Fruit fly (Drosophila melanogaster) whole organism, embryonic: Measurements from ENCODE around the gene CG43249.

Source experiments
- CG1233 ChIP-seq: fragments of 200-800 bp; sonication (Bioruptor generic); optimal IDR thresholded peaks from 4 replicates; lab custom pipeline; 2018; ENCODE audit warnings: missing biosample characterization, mild to moderate bottlenecking, missing genetic modification characterization
- CG13775 ChIP-seq: fragments of 200-800 bp; sonication (Bioruptor generic); optimal IDR thresholded peaks from 3 replicates; lab custom pipeline; 2017; ENCODE audit warnings: missing biosample characterization, mild to moderate bottlenecking, missing genetic modification characterization
- CG15073 ChIP-seq: fragments of 200-800 bp; sonication (Bioruptor generic); optimal IDR thresholded peaks from 2 replicates; lab custom pipeline; 2016; ENCODE audit warnings: missing biosample characterization, missing genetic modification characterization
- CG15269 ChIP-seq: fragments of 200-800 bp; sonication (Bioruptor generic); optimal IDR thresholded peaks from 2 replicates; lab custom pipeline; 2018; ENCODE audit warnings: missing biosample characterization, mild to moderate bottlenecking, missing genetic modification characterization, moderate library complexity
- CG16815 ChIP-seq: fragments of 200-800 bp; sonication (Bioruptor generic); optimal IDR thresholded peaks from 3 replicates; lab custom pipeline; 2017; ENCODE audit warnings: missing biosample characterization, mild to moderate bottlenecking, missing genetic modification characterization
- CrebB ChIP-seq: fragments of 200-800 bp; sonication (Bioruptor generic); optimal IDR thresholded peaks from 3 replicates; lab custom pipeline; 2018; ENCODE audit warnings: missing biosample characterization, mild to moderate bottlenecking, missing genetic modification characterization
- Hr3 ChIP-seq: fragments of 200-800 bp; sonication (Bioruptor generic); optimal IDR thresholded peaks from 3 replicates; lab custom pipeline; 2016; ENCODE audit warnings: missing biosample characterization, missing genetic modification characterization
- PHDP ChIP-seq: fragments of 200-800 bp; sonication (Bioruptor generic); optimal IDR thresholded peaks from 3 replicates; lab custom pipeline; 2018; ENCODE audit warnings: missing biosample characterization, mild to moderate bottlenecking, missing genetic modification characterization, moderate library complexity
- insv ChIP-seq, 2 experiments: fragments of 200-800 bp; sonication (Bioruptor generic); optimal IDR thresholded peaks; 3 replicates each; lab custom pipeline; 2016 to 2018; ENCODE audit warnings: missing biosample characterization in 2 of 2, missing genetic modification characterization in 2 of 2
- lola ChIP-seq, 3 experiments: fragments of >200 bp in 2 of 3; fragments of 200-800 bp in 1 of 3; sonication (Bioruptor generic) in 1 of 3; optimal IDR thresholded peaks; 2 replicates each; lab custom pipeline; 2017 to 2019; ENCODE audit warnings: missing biosample characterization in 3 of 3, missing genetic modification characterization in 3 of 3, mild to moderate bottlenecking in 1 of 3, moderate library complexity in 1 of 3
- p53 ChIP-seq: fragments of 200-800 bp; sonication (Bioruptor generic); optimal IDR thresholded peaks from 2 replicates; lab custom pipeline; 2016; ENCODE audit warnings: missing biosample characterization, missing genetic modification characterization
- stwl ChIP-seq: fragments of 200-800 bp; sonication (Bioruptor generic); optimal IDR thresholded peaks from 3 replicates; lab custom pipeline; 2018; ENCODE audit warnings: missing biosample characterization, mild to moderate bottlenecking, missing genetic modification characterization, moderate library complexity
- zf30C ChIP-seq: fragments of 200-800 bp; sonication (Bioruptor generic); optimal IDR thresholded peaks from 3 replicates; lab custom pipeline; 2018; ENCODE audit warnings: missing biosample characterization, mild to moderate bottlenecking, missing genetic modification characterization

dm6 chr3L:16333013-16333412 is 28.9 kb downstream of the CG43249 start, which contains the start of gene CG13056:
- TF ChIP-seq CG1233 (GFP tag; lab: Kevin White, UChicago) = no peak
- TF ChIP-seq stwl (tag; lab: Kevin White, UChicago) = no peak
- no peak for TF ChIP-seq lola (GFP tag; optimal IDR thresholded peaks at IDR 0.05; lab: Kevin White, UChicago)
- TF ChIP-seq CrebB (tag; lab: Kevin White, UChicago) = no peak
- no peak for TF ChIP-seq CG15073 (GFP tag; lab: Kevin White, UChicago)
- TF ChIP-seq insv (GFP tag; optimal IDR thresholded peaks at IDR 0.05; lab: Kevin White, UChicago) = no peak
- no peak for TF ChIP-seq CG16815 (GFP tag; lab: Kevin White, UChicago)
- no peak for TF ChIP-seq PHDP
- TF ChIP-seq CG15269 (tag; lab: Kevin White, UChicago) = no peak
- no peak for TF ChIP-seq zf30C (GFP tag; lab: Kevin White, UChicago)
- TF ChIP-seq p53 (GFP tag; lab: Kevin White, UChicago) = no peak
- TF ChIP-seq Hr3 = no peak
- TF ChIP-seq CG13775 = no peak
